Fruit fly (Drosophila melanogaster): Measurements from ENCODE around the gene Ns3.

DNA sequence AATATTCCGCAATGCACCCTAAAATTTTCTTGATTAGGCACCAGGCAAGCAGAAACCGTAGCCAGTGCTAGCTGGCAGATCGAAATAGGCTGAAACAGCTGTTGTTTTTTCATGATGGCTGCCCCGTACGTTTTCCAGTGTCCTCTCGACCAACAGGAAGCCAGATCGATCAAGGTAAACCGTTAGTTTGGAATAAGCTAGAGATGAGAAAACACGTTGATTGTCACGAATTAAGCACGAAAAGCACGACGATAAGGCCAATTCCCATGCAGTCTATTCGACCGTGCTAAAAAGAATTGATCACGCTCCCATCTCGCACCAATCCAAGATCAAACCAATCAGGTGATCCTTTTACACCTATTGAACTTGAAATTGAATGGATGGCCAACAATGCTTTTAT, 9.2 kb downstream of the Ns3 start:
- no peak for TF ChIP-seq dimm (GFP tag; IDR thresholded peaks at IDR 0.05)
- TF ChIP-seq Hey (tag; optimal IDR thresholded peaks at IDR 0.05): no peak
- TF ChIP-seq eyg (GFP tag; optimal IDR thresholded peaks at IDR 0.05): no peak
- no peak for TF ChIP-seq Sox102F (GFP tag; optimal IDR thresholded peaks at IDR 0.05)
- no peak for TF ChIP-seq CG18764 (GFP tag; optimal IDR thresholded peaks at IDR 0.05)
- TF ChIP-seq CG12391 (tag; optimal IDR thresholded peaks at IDR 0.05): no peak
- no peak for TF ChIP-seq CG10959 (GFP tag; IDR thresholded peaks at IDR 0.05)
- TF ChIP-seq az2 (GFP tag; optimal IDR thresholded peaks at IDR 0.05): no peak
- no peak for TF ChIP-seq CG33557 (GFP tag; optimal IDR thresholded peaks at IDR 0.05)
- TF ChIP-seq chm (GFP tag; IDR thresholded peaks at IDR 0.05): no peak
- TF ChIP-seq CG6765 (GFP tag; optimal IDR thresholded peaks at IDR 0.05): no peak
- TF ChIP-seq CG4360 (GFP tag; IDR thresholded peaks at IDR 0.05): no peak
- TF ChIP-seq stwl (tag; optimal IDR thresholded peaks at IDR 0.05): no peak
- no peak for TF ChIP-seq gce (GFP tag; IDR thresholded peaks at IDR 0.05)

All from whole organism, embryonic.